Worm (Caenorhabditis elegans) whole organism, L1 larva: Measurements from ENCODE around the gene rbf-1.

Experiments used
- C34B4.2 ChIP-seq: sonication (generic microtip); optimal IDR thresholded peaks from 2 replicates; lab custom pipeline; 2017; ENCODE audit warnings: mild to moderate bottlenecking, missing genetic modification characterization, missing compliant biosample characterization
- F16B12.6 ChIP-seq: fragments of 150-350 bp; optimal IDR thresholded peaks from 2 replicates; lab custom pipeline; 2014; ENCODE audit warnings: missing biosample characterization, missing genetic modification characterization
- aha-1 ChIP-seq: fragments of 150-350 bp; optimal IDR thresholded peaks from 2 replicates; lab custom pipeline; 2014; ENCODE audit warnings: missing biosample characterization, missing genetic modification characterization
- alr-1 ChIP-seq: fragments of 200-800 bp; sonication (Bioruptor generic); optimal IDR thresholded peaks from 2 replicates; lab custom pipeline; 2018; ENCODE audit warnings: borderline replicate concordance, mild to moderate bottlenecking, missing genetic modification characterization, missing compliant biosample characterization
- ceh-63 ChIP-seq: fragments of 200-800 bp; sonication (Bioruptor generic); optimal IDR thresholded peaks from 2 replicates; lab custom pipeline; 2018; ENCODE audit warnings: mild to moderate bottlenecking, missing genetic modification characterization, missing compliant biosample characterization
- ceh-90 ChIP-seq: sonication (generic microtip); optimal IDR thresholded peaks from 2 replicates; lab custom pipeline; 2016; ENCODE audit warnings: missing genetic modification characterization, missing compliant biosample characterization
- ces-1 ChIP-seq: fragments of 150-350 bp; optimal IDR thresholded peaks from 2 replicates; lab custom pipeline; 2014; ENCODE audit warnings: missing biosample characterization, missing genetic modification reagents, missing genetic modification characterization
- dsc-1 ChIP-seq: sonication (generic microtip); optimal IDR thresholded peaks from 2 replicates; lab custom pipeline; 2016; ENCODE audit warnings: mild to moderate bottlenecking, missing genetic modification characterization, missing compliant biosample characterization
- efl-1 ChIP-seq, 4 experiments: fragments of 150-350 bp; optimal IDR thresholded peaks in 3 of 4; peaks in 1 of 4; 1 replicate in 1 of 4; 2 replicates in 3 of 4; lab custom pipeline; 2014; ENCODE audit warnings: missing biosample characterization in 2 of 4, missing genetic modification characterization in 2 of 4, missing genetic modification reagents in 2 of 4
- efl-3 ChIP-seq: fragments of 200-800 bp; sonication (Bioruptor generic); optimal IDR thresholded peaks from 2 replicates; lab custom pipeline; 2018; ENCODE audit warnings: mild to moderate bottlenecking, missing genetic modification characterization, missing compliant biosample characterization
- egl-27 ChIP-seq, 2 experiments: fragments of 150-350 bp in 1 of 2; sonication (generic microtip); optimal IDR thresholded peaks; 3 replicates each; lab custom pipeline; 2017 to 2018; ENCODE audit warnings: missing biosample characterization in 2 of 2, missing genetic modification characterization in 2 of 2, missing genetic modification reagents in 2 of 2
- fkh-10 ChIP-seq: sonication (generic microtip); optimal IDR thresholded peaks from 2 replicates; lab custom pipeline; 2017; ENCODE audit warnings: missing biosample characterization, missing genetic modification reagents, missing genetic modification characterization
- fkh-8 ChIP-seq: sonication (generic microtip); optimal IDR thresholded peaks from 2 replicates; lab custom pipeline; 2016; ENCODE audit warnings: mild to moderate bottlenecking, missing genetic modification characterization, missing compliant biosample characterization
- fos-1 ChIP-seq: fragments of 150-350 bp; optimal IDR thresholded peaks from 2 replicates; lab custom pipeline; 2014; ENCODE audit warnings: missing biosample characterization, missing genetic modification characterization
- grh-1 ChIP-seq: fragments of 200-800 bp; sonication (Bioruptor generic); IDR thresholded peaks from 2 replicates; pipeline ENCODE4 v1.3.6; 2022; ENCODE audit warnings: missing genetic modification reagents, missing genetic modification characterization, missing compliant biosample characterization
- hlh-17 ChIP-seq: fragments of 200-800 bp; sonication (Bioruptor generic); optimal IDR thresholded peaks from 2 replicates; lab custom pipeline; 2018; ENCODE audit warnings: missing genetic modification characterization, mild to moderate bottlenecking, missing compliant biosample characterization, moderate library complexity, borderline replicate concordance
- hpl-2 ChIP-seq: fragments of 150-350 bp; optimal IDR thresholded peaks from 2 replicates; lab custom pipeline; 2014; ENCODE audit warnings: missing biosample characterization, missing genetic modification reagents, missing genetic modification characterization
- lin-13 ChIP-seq: fragments of 150-350 bp; optimal IDR thresholded peaks from 2 replicates; lab custom pipeline; 2014; ENCODE audit warnings: missing biosample characterization, missing genetic modification reagents, missing genetic modification characterization
- lin-14 ChIP-seq: fragments of 200-800 bp; sonication (Bioruptor generic); optimal IDR thresholded peaks from 2 replicates; lab custom pipeline; 2018; ENCODE audit warnings: mild to moderate bottlenecking, missing genetic modification characterization, moderate library complexity, missing compliant biosample characterization
- lin-35 ChIP-seq, 2 experiments: fragments of 150-350 bp; optimal IDR thresholded peaks; 2 replicates each; lab custom pipeline; 2014; ENCODE audit warnings: missing biosample characterization in 2 of 2, missing genetic modification characterization in 2 of 2, missing genetic modification reagents in 2 of 2
- lin-39 ChIP-seq: fragments of 150-350 bp; optimal IDR thresholded peaks from 2 replicates; lab custom pipeline; 2014; ENCODE audit warnings: missing biosample characterization, missing genetic modification reagents, missing genetic modification characterization
- lsy-2 ChIP-seq, 2 experiments: fragments of 150-350 bp; optimal IDR thresholded peaks; 2 replicates each; lab custom pipeline; 2014; ENCODE audit warnings: missing biosample characterization in 2 of 2, missing genetic modification characterization in 2 of 2
- mab-9 ChIP-seq: fragments of 200-800 bp; sonication (Bioruptor generic); IDR thresholded peaks from 2 replicates; pipeline ENCODE4 v1.3.6; 2022; ENCODE audit warnings: missing genetic modification reagents, missing genetic modification characterization, missing compliant biosample characterization
- mdl-1 ChIP-seq, 2 experiments: fragments of 150-350 bp; optimal IDR thresholded peaks; 2 replicates each; lab custom pipeline; 2014 to 2017; ENCODE audit warnings: missing biosample characterization in 2 of 2, missing genetic modification characterization in 2 of 2, inconsistent platforms in 1 of 2
- mep-1 ChIP-seq: fragments of 150-350 bp; optimal IDR thresholded peaks from 2 replicates; lab custom pipeline; 2014; ENCODE audit warnings: missing biosample characterization, missing genetic modification characterization
- nhr-11 ChIP-seq: fragments of 150-350 bp; optimal IDR thresholded peaks from 2 replicates; lab custom pipeline; 2014; ENCODE audit warnings: missing biosample characterization, missing genetic modification characterization
- nhr-12 ChIP-seq: sonication (generic microtip); optimal IDR thresholded peaks from 2 replicates; lab custom pipeline; 2017; ENCODE audit warnings: missing biosample characterization, missing genetic modification characterization
- nhr-19 ChIP-seq: fragments of 200-800 bp; sonication (Bioruptor generic); conservative IDR thresholded peaks from 2 replicates; pipeline ENCODE4 v1.3.6; 2022; ENCODE audit warnings: missing genetic modification characterization, missing compliant biosample characterization
- nhr-20 ChIP-seq: sonication (generic microtip); optimal IDR thresholded peaks from 2 replicates; lab custom pipeline; 2016; ENCODE audit warnings: mild to moderate bottlenecking, missing genetic modification characterization, missing compliant biosample characterization
- nhr-71 ChIP-seq: sonication (generic microtip); optimal IDR thresholded peaks from 2 replicates; lab custom pipeline; 2016; ENCODE audit warnings: mild to moderate bottlenecking, missing genetic modification characterization, moderate library complexity, missing compliant biosample characterization
- nhr-76 ChIP-seq: sonication (generic microtip); optimal IDR thresholded peaks from 2 replicates; lab custom pipeline; 2017; ENCODE audit warnings: missing biosample characterization, missing genetic modification characterization
- nhr-77 ChIP-seq: fragments of 150-350 bp; optimal IDR thresholded peaks from 2 replicates; lab custom pipeline; 2014; ENCODE audit warnings: missing biosample characterization, missing genetic modification characterization
- nhr-84 ChIP-seq: sonication (generic microtip); optimal IDR thresholded peaks from 2 replicates; lab custom pipeline; 2017; ENCODE audit warnings: missing biosample characterization, missing genetic modification characterization
- nhr-85 ChIP-seq: sonication (generic microtip); peaks from one replicate; lab custom pipeline; 2016; ENCODE audit warnings: missing genetic modification characterization, inconsistent platforms, missing compliant biosample characterization
- rnt-1 ChIP-seq: sonication (generic microtip); optimal IDR thresholded peaks from 2 replicates; lab custom pipeline; 2016; ENCODE audit warnings: mild to moderate bottlenecking, missing genetic modification characterization, moderate library complexity, missing compliant biosample characterization
- snu-23 ChIP-seq: sonication (generic microtip); optimal IDR thresholded peaks from 2 replicates; lab custom pipeline; 2016; ENCODE audit warnings: missing genetic modification characterization, missing compliant biosample characterization
- sup-37 ChIP-seq: fragments of 200-800 bp; sonication (Bioruptor generic); optimal IDR thresholded peaks from 2 replicates; lab custom pipeline; 2018; ENCODE audit warnings: mild to moderate bottlenecking, missing genetic modification characterization, missing compliant biosample characterization
- tbx-2 ChIP-seq: sonication (generic microtip); optimal IDR thresholded peaks from 2 replicates; lab custom pipeline; 2016; ENCODE audit warnings: missing genetic modification characterization, missing compliant biosample characterization
- tlp-1 ChIP-seq: fragments of 150-350 bp; optimal IDR thresholded peaks from 2 replicates; lab custom pipeline; 2014; ENCODE audit warnings: missing biosample characterization, missing genetic modification characterization
- unc-62 ChIP-seq: fragments of 150-350 bp; optimal IDR thresholded peaks from 2 replicates; lab custom pipeline; 2014; ENCODE audit warnings: missing biosample characterization, missing genetic modification reagents, missing genetic modification characterization
- unc-98 ChIP-seq: fragments of 200-800 bp; sonication (Bioruptor generic); IDR thresholded peaks from 2 replicates; pipeline ENCODE4 v1.3.6; 2022; ENCODE audit warnings: missing genetic modification characterization, missing compliant biosample characterization
- vab-15 ChIP-seq: sonication (generic microtip); optimal IDR thresholded peaks from 2 replicates; lab custom pipeline; 2017; ENCODE audit warnings: missing genotype, mild to moderate bottlenecking, missing genetic modification characterization, missing compliant biosample characterization
- xbp-1 ChIP-seq: sonication (generic microtip); optimal IDR thresholded peaks from 2 replicates; lab custom pipeline; 2016; ENCODE audit warnings: missing genetic modification characterization, missing compliant biosample characterization
- ztf-11 ChIP-seq, 2 experiments: sonication (generic microtip); optimal IDR thresholded peaks; 2 replicates each; lab custom pipeline; 2016 to 2017; ENCODE audit warnings: missing genetic modification characterization in 2 of 2, missing biosample characterization in 1 of 2, missing compliant biosample characterization in 1 of 2
- ztf-4 ChIP-seq: fragments of 150-350 bp; optimal IDR thresholded peaks from 2 replicates; lab custom pipeline; 2014; ENCODE audit warnings: missing biosample characterization, missing genetic modification characterization

Gene rbf-1

DNA sequence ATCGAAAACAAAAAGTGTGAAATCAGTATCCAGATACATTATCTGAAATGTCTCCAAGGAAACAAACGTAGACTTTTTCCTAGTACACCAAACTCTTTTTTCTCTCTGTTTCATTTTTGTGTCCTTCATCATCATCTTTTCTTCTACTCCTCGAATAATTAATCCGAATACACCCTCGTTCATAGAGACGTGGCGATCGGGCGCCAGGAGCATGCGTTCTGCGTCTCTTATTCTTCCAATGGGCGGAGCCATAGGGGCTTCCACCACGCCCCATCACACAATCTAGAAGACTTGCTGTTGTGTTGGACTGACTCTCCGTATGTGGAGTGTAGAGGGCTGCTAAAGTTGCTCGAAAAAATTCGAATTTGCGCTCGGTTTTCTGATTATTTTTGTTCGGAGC, at the start of gene rbf-1:
Gene rbf-1 (plus strand): TSS at position 301 of the 400 bp plus-strand sequence.
- no peak for TF ChIP-seq mdl-1 (tag; optimal IDR thresholded peaks at IDR 0.05; lab: Kevin White, UChicago)
- TF ChIP-seq fkh-8 = peak; percentile 18
- TF ChIP-seq alr-1 = no peak
- no peak for TF ChIP-seq tlp-1 (tag; lab: Kevin White, UChicago)
- TF ChIP-seq snu-23 (GFP tag; lab: Kevin White, UChicago) = no peak

DNA sequence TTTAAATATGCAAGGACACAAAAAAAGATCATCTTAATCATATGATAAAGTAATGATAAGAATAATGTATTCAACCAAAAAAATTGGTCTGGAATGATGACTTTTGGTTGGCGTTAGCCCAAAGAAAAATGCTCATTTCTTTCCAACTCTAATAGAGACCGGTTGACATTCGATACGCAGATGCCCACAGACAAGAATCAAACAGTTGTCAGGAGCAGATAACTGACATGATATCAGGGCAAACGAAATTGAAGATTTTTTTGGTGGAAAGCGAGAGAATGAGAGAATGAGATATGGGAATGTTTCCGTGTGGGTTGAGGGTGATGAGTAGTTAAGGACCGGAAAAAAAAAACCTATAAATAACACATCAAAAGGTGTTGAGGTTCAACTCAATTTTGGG, 36.5 kb upstream of the rbf-1 start:
- peak; percentile 26 for TF ChIP-seq rnt-1 (tag; lab: Kevin White, UChicago)
- TF ChIP-seq dsc-1 = no peak
- TF ChIP-seq lsy-2 (tag; optimal IDR thresholded peaks at IDR 0.05; lab: Kevin White, UChicago) = peak in 1 of 2 experiments; percentile 3
- TF ChIP-seq, all 84 proteins: peak for 2

- TF ChIP-seq fos-1 (tag; lab: Kevin White, UChicago) (no peak), ztf-4 (tag; lab: Kevin White, UChicago) (no peak)
Measured at ce11 chrIII:6645305-6645704, 30.3 kb upstream of the rbf-1 start.

DNA sequence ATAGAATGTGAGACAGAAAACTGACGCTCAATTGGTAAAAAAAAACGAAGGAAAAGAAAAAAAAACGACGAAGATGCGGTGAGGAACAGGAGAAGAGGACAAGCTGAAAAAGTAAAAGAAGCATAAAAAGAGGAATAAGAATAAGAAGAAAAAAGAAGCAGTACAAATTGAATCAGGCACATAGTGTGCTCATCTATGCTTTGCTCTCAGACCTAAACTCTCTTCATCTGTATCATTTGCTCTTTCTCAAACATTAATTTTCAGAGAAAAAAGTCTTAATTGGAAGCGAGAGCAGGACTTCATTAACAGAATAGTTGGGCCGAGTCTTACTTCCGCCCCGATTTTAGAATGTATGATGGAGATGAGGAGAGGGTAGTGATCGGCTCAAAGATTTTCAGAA, 28.7 kb upstream of the rbf-1 start:
- TF ChIP-seq rnt-1 (tag; lab: Kevin White, UChicago) (no peak), nhr-76 (no peak), tlp-1 (tag; lab: Kevin White, UChicago) (no peak), ztf-11 (tag; optimal IDR thresholded peaks at IDR 0.05; lab: Kevin White, UChicago) (no peak), mdl-1 (tag; optimal IDR thresholded peaks at IDR 0.05; lab: Kevin White, UChicago) (no peak), grh-1 (GFP tag; lab: Robert Waterston, UW) (no peak), xbp-1 (tag; lab: Kevin White, UChicago) (no peak), lin-13 (GFP tag; lab: Kevin White, UChicago) (no peak), efl-3 (GFP tag; lab: Kevin White, UChicago) (no peak), ceh-90 (tag; lab: Kevin White, UChicago) (no peak), lsy-2 (tag; optimal IDR thresholded peaks at IDR 0.05; lab: Kevin White, UChicago) (peak in 1 of 2 experiments; percentile 2), ceh-63 (GFP tag; lab: Kevin White, UChicago) (no peak), mab-9 (GFP tag; lab: Robert Waterston, UW) (no peak), hlh-17 (GFP tag; lab: Kevin White, UChicago) (no peak), nhr-11 (no peak), nhr-71 (tag; lab: Kevin White, UChicago) (peak; percentile 18), F16B12.6 (tag; lab: Kevin White, UChicago) (no peak), nhr-12 (no peak), lin-35 (GFP tag; optimal IDR thresholded peaks at IDR 0.05; lab: Kevin White, UChicago) (no peak), sup-37 (GFP tag; lab: Kevin White, UChicago) (no peak), nhr-77 (tag; lab: Kevin White, UChicago) (no peak), nhr-20 (no peak), unc-98 (GFP tag; lab: Robert Waterston, UW) (no peak), hpl-2 (GFP tag; lab: Kevin White, UChicago) (no peak), tbx-2 (tag; lab: Kevin White, UChicago) (no peak), vab-15 (tag; lab: Kevin White, UChicago) (no peak), lin-14 (GFP tag; lab: Kevin White, UChicago) (peak; percentile 66), nhr-84 (no peak), efl-1 (optimal IDR thresholded peaks at IDR 0.05; lab: Kevin White, UChicago) (no peak), efl-1 (GFP tag; optimal IDR thresholded peaks at IDR 0.05 in 1 of 2; lab: Kevin White, UChicago) (no peak), C34B4.2 (no peak), dsc-1 (no peak), lin-39 (tag; lab: Kevin White, UChicago) (no peak), aha-1 (no peak), egl-27 (tag; optimal IDR thresholded peaks at IDR 0.05; lab: Kevin White, UChicago) (no peak), fkh-10 (peak; percentile 25), nhr-85 (tag; lab: Kevin White, UChicago) (no peak), ces-1 (GFP tag; lab: Kevin White, UChicago) (peak; percentile 62), unc-62 (no peak), mep-1 (tag; lab: Kevin White, UChicago) (no peak), nhr-19 (GFP tag; lab: Robert Waterston, UW) (no peak), fkh-8 (peak; percentile 31)
